Worm (Caenorhabditis elegans) whole organism, L1 larva: ENCODE results near the gene ttr-51.
A peak's percentile ranks its signal among the peaks of the same experiment; 100 is the strongest.

ENCODE experiments used
- efl-1 ChIP-seq, 4 experiments: fragments of 150-350 bp; optimal IDR thresholded peaks in 3 of 4; peaks in 1 of 4; 1 replicate in 1 of 4; 2 replicates in 3 of 4; lab custom pipeline; 2014; ENCODE audit warnings: missing biosample characterization in 2 of 4, missing genetic modification characterization in 2 of 4, missing genetic modification reagents in 2 of 4
- nhr-47 ChIP-seq: sonication (generic microtip); optimal IDR thresholded peaks from 2 replicates; lab custom pipeline; 2016; ENCODE audit warnings: mild to moderate bottlenecking, missing genetic modification characterization, moderate library complexity, missing compliant biosample characterization

ttr-51 gene

ce11 chrIV:13204037-13204436 lies 48.1 kb downstream of the ttr-51 start, which contains the start of gene ced-3:
ced-3 (minus strand) TSS chrIV:13204137.
- TF ChIP-seq efl-1 (optimal IDR thresholded peaks at IDR 0.05; lab: Kevin White, UChicago) (no peak), efl-1 (GFP tag; optimal IDR thresholded peaks at IDR 0.05 in 1 of 2; lab: Kevin White, UChicago) (peak in 1 of 2 experiments; percentile 22), nhr-47 (tag; lab: Kevin White, UChicago) (no peak)
- TF ChIP-seq, all 84 proteins: peak for 1
